Worm (Caenorhabditis elegans) whole organism, L4 larva: Measurements from ENCODE around the gene K04G7.1.
A peak's percentile ranks its signal among the peaks of the same experiment; 100 is the strongest.

Experiments used
- T20F7.1 ChIP-seq: fragments of 200-800 bp; sonication (Bioruptor generic); optimal IDR thresholded peaks from 2 replicates; lab custom pipeline; 2018; ENCODE audit warnings: mild to moderate bottlenecking, missing genetic modification characterization, missing compliant biosample characterization
- T26A8.4 ChIP-seq: fragments of 200-800 bp; sonication (Bioruptor generic); IDR thresholded peaks from 2 replicates; pipeline ENCODE4 v1.3.6; 2022; ENCODE audit warnings: missing genetic modification characterization, missing compliant biosample characterization
- Y105C5A.15 ChIP-seq: fragments of 200-800 bp; sonication (Bioruptor generic); IDR thresholded peaks from 2 replicates; pipeline ENCODE4 v1.3.6; 2022; ENCODE audit warnings: missing genetic modification characterization, missing compliant biosample characterization
- Y48G9A.11 ChIP-seq: fragments of 200-800 bp; sonication (Bioruptor generic); IDR thresholded peaks from 2 replicates; pipeline ENCODE4 v1.3.6; 2022; ENCODE audit warnings: missing genetic modification reagents, missing genetic modification characterization, missing compliant biosample characterization
- Y5F2A.4 ChIP-seq: fragments of 200-800 bp; sonication (Bioruptor generic); optimal IDR thresholded peaks from 2 replicates; lab custom pipeline; 2018; ENCODE audit warnings: mild to moderate bottlenecking, missing genetic modification characterization, missing compliant biosample characterization
- ama-1 ChIP-seq: fragments of 150-350 bp; optimal IDR thresholded peaks from 2 replicates; lab custom pipeline; 2014; ENCODE audit warnings: inconsistent platforms, mixed read lengths
- ceh-44 ChIP-seq: fragments of 200-800 bp; sonication (Bioruptor generic); IDR thresholded peaks from 2 replicates; pipeline ENCODE4 v1.3.6; 2022; ENCODE audit warnings: missing genetic modification reagents, missing genetic modification characterization, missing compliant biosample characterization
- ceh-62 ChIP-seq: sonication (generic microtip); optimal IDR thresholded peaks from 2 replicates; lab custom pipeline; 2017; ENCODE audit warnings: missing biosample characterization, missing genetic modification characterization
- ces-1 ChIP-seq: fragments of 150-350 bp; sonication (generic microtip); optimal IDR thresholded peaks from 4 replicates; lab custom pipeline; 2014; ENCODE audit warnings: missing biosample characterization, missing genetic modification reagents, missing genetic modification characterization
- ctbp-1 ChIP-seq: fragments of 200-800 bp; sonication (Bioruptor generic); IDR thresholded peaks from 2 replicates; pipeline ENCODE4 v1.3.6; 2022; ENCODE audit warnings: missing genetic modification reagents, missing genetic modification characterization, missing compliant biosample characterization
- daf-12 ChIP-seq: fragments of 150-350 bp; optimal IDR thresholded peaks from 2 replicates; lab custom pipeline; 2014; ENCODE audit warnings: missing biosample characterization, missing genetic modification reagents, missing genetic modification characterization
- daf-19 ChIP-seq: fragments of 200-800 bp; sonication (Bioruptor generic); conservative IDR thresholded peaks from 2 replicates; pipeline ENCODE4 v1.3.6; 2022; ENCODE audit warnings: missing genetic modification characterization, missing compliant biosample characterization
- dmd-9 ChIP-seq: fragments of 200-800 bp; sonication (Bioruptor generic); IDR thresholded peaks from 2 replicates; pipeline ENCODE4 v1.3.6; 2022; ENCODE audit warnings: missing genetic modification reagents, missing genetic modification characterization, missing compliant biosample characterization
- duxl-1 ChIP-seq: sonication (generic microtip); optimal IDR thresholded peaks from 2 replicates; lab custom pipeline; 2016; ENCODE audit warnings: mild to moderate bottlenecking, missing genetic modification characterization, moderate library complexity, missing compliant biosample characterization; ENCODE audit not compliant: poor library complexity
- dve-1 ChIP-seq: sonication (generic microtip); optimal IDR thresholded peaks from 2 replicates; lab custom pipeline; 2017; ENCODE audit warnings: antibody characterized with exemption, mild to moderate bottlenecking, missing genetic modification characterization, missing compliant biosample characterization; ENCODE audit not compliant: insufficient read depth
- egl-43 ChIP-seq: fragments of 200-800 bp; sonication (Bioruptor generic); IDR thresholded peaks from 2 replicates; pipeline ENCODE4 v1.3.6; 2022; ENCODE audit warnings: missing genetic modification reagents, missing genetic modification characterization, missing compliant biosample characterization
- hif-1 ChIP-seq, 2 experiments: sonication (generic microtip); optimal IDR thresholded peaks; 2 replicates each; lab custom pipeline; 2016 to 2017; ENCODE audit warnings: missing compliant biosample characterization in 2 of 2, missing genetic modification characterization in 2 of 2, missing genetic modification reagents in 2 of 2, missing genotype in 2 of 2, mild to moderate bottlenecking in 1 of 2
- hlh-11 ChIP-seq: fragments of 200-800 bp; sonication (Bioruptor generic); optimal IDR thresholded peaks from 2 replicates; lab custom pipeline; 2018; ENCODE audit warnings: mild to moderate bottlenecking, missing genetic modification characterization, missing compliant biosample characterization
- hmg-1.1 ChIP-seq: fragments of 200-800 bp; sonication (Bioruptor generic); IDR thresholded peaks from 2 replicates; pipeline ENCODE4 v1.3.6; 2022; ENCODE audit warnings: missing genetic modification reagents, missing genetic modification characterization, missing compliant biosample characterization
- lin-1 ChIP-seq: fragments of 200-800 bp; sonication (Bioruptor generic); IDR thresholded peaks from 2 replicates; pipeline ENCODE4 v1.3.6; 2022; ENCODE audit warnings: missing genetic modification reagents, missing genetic modification characterization, missing compliant biosample characterization
- lin-29 ChIP-seq: fragments of 200-800 bp; sonication (Bioruptor generic); IDR thresholded peaks from 2 replicates; pipeline ENCODE4 v1.3.6; 2022; ENCODE audit warnings: missing genetic modification reagents, missing genetic modification characterization, missing compliant biosample characterization
- lin-38 ChIP-seq: fragments of 200-800 bp; sonication (Bioruptor generic); IDR thresholded peaks from 2 replicates; pipeline ENCODE4 v1.3.6; 2022; ENCODE audit warnings: missing genetic modification reagents, missing genetic modification characterization, missing compliant biosample characterization
- lin-39 ChIP-seq: fragments of 150-350 bp; optimal IDR thresholded peaks from 2 replicates; lab custom pipeline; 2014; ENCODE audit warnings: missing biosample characterization, missing genetic modification reagents, missing genetic modification characterization
- lir-3 ChIP-seq: sonication (generic microtip); optimal IDR thresholded peaks from 2 replicates; lab custom pipeline; 2016; ENCODE audit warnings: mild to moderate bottlenecking, missing genetic modification characterization, missing compliant biosample characterization
- lsy-2 ChIP-seq, 2 experiments: fragments of 150-350 bp in 1 of 2; sonication (generic microtip) in 1 of 2; optimal IDR thresholded peaks; 2 replicates each; lab custom pipeline; 2014 to 2017; ENCODE audit warnings: missing biosample characterization in 2 of 2, missing genetic modification characterization in 2 of 2
- madf-5 ChIP-seq, 2 experiments: fragments of 200-800 bp; sonication (Bioruptor generic); IDR thresholded peaks; 2 replicates each; pipeline ENCODE4 v1.3.6; 2022; ENCODE audit warnings: missing compliant biosample characterization in 2 of 2, missing genetic modification characterization in 2 of 2
- mdl-1 ChIP-seq, 2 experiments: fragments of 150-350 bp in 1 of 2; sonication (generic microtip) in 1 of 2; optimal IDR thresholded peaks; 2 replicates each; lab custom pipeline; 2014 to 2017; ENCODE audit warnings: missing biosample characterization in 2 of 2, missing genetic modification characterization in 2 of 2
- mdt-29 ChIP-seq: fragments of 200-800 bp; sonication (Bioruptor generic); IDR thresholded peaks from 2 replicates; pipeline ENCODE4 v1.3.6; 2022; ENCODE audit warnings: missing genetic modification reagents, missing genetic modification characterization, missing compliant biosample characterization
- mes-2 ChIP-seq: sonication (generic microtip); optimal IDR thresholded peaks from 2 replicates; lab custom pipeline; 2016; ENCODE audit warnings: missing genotype, mild to moderate bottlenecking, missing genetic modification characterization, missing compliant biosample characterization; ENCODE audit not compliant: poor library complexity, severe bottlenecking
- mxl-2 ChIP-seq: fragments of 200-800 bp; sonication (Bioruptor generic); conservative IDR thresholded peaks from 2 replicates; pipeline ENCODE4 v1.3.6; 2022; ENCODE audit warnings: missing genetic modification reagents, missing genetic modification characterization, missing compliant biosample characterization
- nhr-102 ChIP-seq: sonication (generic microtip); optimal IDR thresholded peaks from 2 replicates; lab custom pipeline; 2016; ENCODE audit warnings: mild to moderate bottlenecking, missing genetic modification characterization, moderate library complexity, missing compliant biosample characterization
- nhr-11 ChIP-seq: fragments of 150-350 bp; optimal IDR thresholded peaks from 2 replicates; lab custom pipeline; 2014; ENCODE audit warnings: missing biosample characterization, missing genetic modification characterization
- nhr-237 ChIP-seq: sonication (generic microtip); optimal IDR thresholded peaks from 2 replicates; lab custom pipeline; 2017; ENCODE audit warnings: missing biosample characterization, missing genetic modification characterization
- nhr-25 ChIP-seq: sonication (generic microtip); optimal IDR thresholded peaks from 2 replicates; lab custom pipeline; 2017; ENCODE audit warnings: missing genetic modification characterization, mild to moderate bottlenecking, missing compliant biosample characterization, antibody characterized with exemption, moderate library complexity, borderline replicate concordance; ENCODE audit not compliant: insufficient read depth
- nhr-48 ChIP-seq: sonication (generic microtip); optimal IDR thresholded peaks from 2 replicates; lab custom pipeline; 2016; ENCODE audit warnings: mild to moderate bottlenecking, missing genetic modification characterization, missing compliant biosample characterization
- nhr-6 ChIP-seq: fragments of 150-350 bp; optimal IDR thresholded peaks from 2 replicates; lab custom pipeline; 2014; ENCODE audit warnings: missing biosample characterization, missing genetic modification characterization
- nhr-77 ChIP-seq: fragments of 150-350 bp; optimal IDR thresholded peaks from 2 replicates; lab custom pipeline; 2014; ENCODE audit warnings: missing biosample characterization, missing genetic modification characterization
- pha-4 ChIP-seq, 2 experiments: fragments of 150-350 bp in 1 of 2; fragments of 200-800 bp in 1 of 2; sonication (Bioruptor generic) in 1 of 2; IDR thresholded peaks in 1 of 2; optimal IDR thresholded peaks in 1 of 2; 2 replicates each; pipeline versions ENCODE4 v1.3.6 to Lab custom; 2014 to 2022; ENCODE audit warnings: missing genetic modification characterization in 2 of 2, missing genetic modification reagents in 2 of 2, missing biosample characterization in 1 of 2, missing compliant biosample characterization in 1 of 2
- php-3 ChIP-seq: fragments of 200-800 bp; sonication (Bioruptor generic); IDR thresholded peaks from 2 replicates; pipeline ENCODE4 v1.3.6; 2022; ENCODE audit warnings: missing genetic modification reagents, missing genetic modification characterization, missing compliant biosample characterization
- set-16 ChIP-seq: fragments of 200-800 bp; sonication (Bioruptor generic); IDR thresholded peaks from 2 replicates; pipeline ENCODE4 v1.3.6; 2022; ENCODE audit warnings: missing genetic modification reagents, missing genetic modification characterization, missing compliant biosample characterization
- snpc-1.2 ChIP-seq: fragments of 200-800 bp; sonication (Bioruptor generic); IDR thresholded peaks from 2 replicates; pipeline ENCODE4 v1.3.6; 2022; ENCODE audit warnings: missing genetic modification reagents, missing genetic modification characterization, missing compliant biosample characterization
- unc-39 ChIP-seq: sonication (generic microtip); optimal IDR thresholded peaks from 2 replicates; lab custom pipeline; 2017; ENCODE audit warnings: missing biosample characterization, missing genetic modification characterization
- unc-62 ChIP-seq, 3 experiments: fragments of 150-350 bp in 1 of 3; sonication (generic microtip); optimal IDR thresholded peaks in 2 of 3; peaks in 1 of 3; 1 replicate in 1 of 3; 2 replicates in 2 of 3; lab custom pipeline; 2014 to 2017; ENCODE audit warnings: missing biosample characterization in 3 of 3, missing genetic modification characterization in 3 of 3, missing genetic modification reagents in 3 of 3, missing genotype in 1 of 3
- zag-1 ChIP-seq: fragments of 150-350 bp; optimal IDR thresholded peaks from 2 replicates; lab custom pipeline; 2014; ENCODE audit warnings: missing biosample characterization, missing genetic modification characterization
- ztf-11 ChIP-seq: fragments of 150-350 bp; optimal IDR thresholded peaks from 2 replicates; lab custom pipeline; 2014; ENCODE audit warnings: missing biosample characterization, missing genetic modification characterization

Gene K04G7.1

ce11 chrIII:7179538-7180301 is 17.2 kb downstream of the K04G7.1 start, which contains the start of the genes rps-14 and rpl-36 (continued):
- no peak for TF ChIP-seq ztf-11
- TF ChIP-seq T20F7.1: peak; percentile 90
- no peak for TF ChIP-seq lir-3 (tag; lab: Kevin White, UChicago)
- TF ChIP-seq hif-1 (tag; optimal IDR thresholded peaks at IDR 0.05; lab: Kevin White, UChicago): peak in 1 of 2 experiments; percentile 64
- peak; percentile 76 for TF ChIP-seq duxl-1 (tag; lab: Kevin White, UChicago)
- TF ChIP-seq hlh-11: peak; percentile 80
- TF ChIP-seq dmd-9: no peak
- TF ChIP-seq lin-1: no peak
- peak; percentile 75 for TF ChIP-seq nhr-102 (tag; lab: Kevin White, UChicago)

- no peak for TF ChIP-seq lin-29
- TF ChIP-seq lsy-2 (tag; optimal IDR thresholded peaks at IDR 0.05; lab: Kevin White, UChicago): peak in 1 of 2 experiments; percentile 14
- peak; percentile 56; the same call in 1 of the 2 replicates for TF ChIP-seq snpc-1.2 (GFP tag; lab: Robert Waterston, UW)
- no peak for TF ChIP-seq php-3 (GFP tag; lab: Robert Waterston, UW)
- 0 out of 2 replicates have a peak, but pooled peaks have one; percentile 39 for TF ChIP-seq ctbp-1 (GFP tag; lab: Robert Waterston, UW)
- no peak for TF ChIP-seq ceh-44
- TF ChIP-seq hmg-1.1 (GFP tag; lab: Robert Waterston, UW): no peak
- TF ChIP-seq mdl-1 (tag; optimal IDR thresholded peaks at IDR 0.05; lab: Kevin White, UChicago): no peak
- TF ChIP-seq ces-1: no peak
- TF ChIP-seq madf-5 (GFP tag; IDR thresholded peaks at IDR 0.05; lab: Robert Waterston, UW): 0 out of 4 replicates have a peak, but pooled peaks have one; percentile 23 to 55
- no peak for TF ChIP-seq mxl-2 (GFP tag; lab: Robert Waterston, UW)
- no peak for TF ChIP-seq Y5F2A.4 (GFP tag; lab: Kevin White, UChicago)
- TF ChIP-seq Y105C5A.15 (GFP tag; lab: Robert Waterston, UW): peak; percentile 69; the same call in 1 of the 2 replicates
- no peak for TF ChIP-seq T26A8.4 (GFP tag; lab: Robert Waterston, UW)
- no peak for TF ChIP-seq ceh-62
- TF ChIP-seq lin-1: no peak
- peak; percentile 67; the same call in 1 of the 2 replicates for TF ChIP-seq egl-43
- peak; percentile 34 for TF ChIP-seq mes-2 (tag; lab: Kevin White, UChicago)
- TF ChIP-seq mdt-29: no peak
- peak; percentile 82 for TF ChIP-seq ama-1 (lab: Kevin White, UChicago)
- TF ChIP-seq unc-39 (tag; lab: Kevin White, UChicago): no peak
- TF ChIP-seq daf-12: no peak
- TF ChIP-seq nhr-102 (tag; lab: Kevin White, UChicago): no peak
- no peak for TF ChIP-seq zag-1 (tag; lab: Kevin White, UChicago)
- no peak for TF ChIP-seq nhr-6
- peak; percentile 53 for TF ChIP-seq lin-38 (GFP tag; lab: Robert Waterston, UW)
- TF ChIP-seq dve-1: no peak
- TF ChIP-seq lin-39 (tag; lab: Kevin White, UChicago): no peak
- TF ChIP-seq nhr-77 (tag; lab: Kevin White, UChicago): no peak
- peak; percentile 51; the same call in 1 of the 2 replicates for TF ChIP-seq Y48G9A.11
- TF ChIP-seq nhr-48 (tag; lab: Kevin White, UChicago): no peak
- no peak for TF ChIP-seq nhr-25
- TF ChIP-seq nhr-237: no peak
- no peak for TF ChIP-seq daf-19 (GFP tag; lab: Robert Waterston, UW)
- no peak for TF ChIP-seq nhr-11 (tag; lab: Kevin White, UChicago)
- TF ChIP-seq set-16 (GFP tag; lab: Robert Waterston, UW): no peak
- TF ChIP-seq unc-62 (GFP tag; optimal IDR thresholded peaks at IDR 0.05 in 1 of 2; lab: Kevin White, UChicago): peak in 1 of 2 experiments; percentile 17
- no peak for TF ChIP-seq unc-62 (tag; optimal IDR thresholded peaks at IDR 0.05; lab: Kevin White, UChicago)
- TF ChIP-seq pha-4 (GFP tag; IDR thresholded peaks at IDR 0.05; lab: Robert Waterston, UW): peak; percentile 52
- no peak for TF ChIP-seq pha-4 (tag; optimal IDR thresholded peaks at IDR 0.05; lab: Kevin White, UChicago)
- TF ChIP-seq, all 104 proteins: peak for 12
These were observed 18.1 kb downstream of the K04G7.1 start, which contains the start of gene ndab-2 for ce11 chrIII:7180613-7181012. Gene ndab-2, plus strand, starts transcription at chrIII:7180752.
